Worm (Caenorhabditis elegans): ENCODE data around the gene daf-37.

DNA sequence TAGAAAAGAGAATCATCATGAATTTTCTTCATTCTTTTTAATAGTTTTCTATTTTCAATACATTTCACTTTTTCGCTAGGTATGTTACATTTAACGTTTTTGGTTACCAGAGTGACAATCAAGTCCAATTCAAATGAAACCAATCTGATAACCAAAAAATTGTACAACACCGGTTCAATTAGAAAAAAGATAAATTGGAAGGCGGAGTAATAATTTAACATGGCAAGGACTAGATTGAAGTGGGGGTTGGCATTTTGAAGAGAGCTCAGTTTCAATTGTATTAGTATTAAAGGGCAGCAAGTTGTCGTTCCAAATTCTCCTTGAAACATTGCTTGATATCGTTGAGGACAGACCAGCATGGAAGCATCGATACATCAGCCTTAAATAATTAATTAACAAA lies 44.7 kb upstream of the daf-37 start:
- no peak for TF ChIP-seq nhr-111 (GFP tag; optimal IDR thresholded peaks at IDR 0.05)
- TF ChIP-seq unc-62 (GFP tag; optimal IDR thresholded peaks at IDR 0.05 in 1 of 2), result peak in 1 of 2 experiments; percentile 78
- no peak for TF ChIP-seq unc-62 (tag; optimal IDR thresholded peaks at IDR 0.05)
- TF ChIP-seq madf-9 (GFP tag; conservative IDR thresholded peaks at IDR 0.05), result no peak
- no peak for TF ChIP-seq aly-2 (tag; optimal IDR thresholded peaks at IDR 0.05)
- no peak for TF ChIP-seq ama-1 (optimal IDR thresholded peaks at IDR 0.05)
